Worm (Caenorhabditis elegans) whole organism, L4/young adult: ENCODE measurements around the gene ZK1128.1.

Experiments used
- W03F9.2 ChIP-seq: fragments of 150-350 bp; optimal IDR thresholded peaks from 2 replicates; lab custom pipeline; 2014; ENCODE audit warnings: missing biosample characterization, missing genetic modification characterization
- dao-5 ChIP-seq: sonication (generic microtip); optimal IDR thresholded peaks from 2 replicates; lab custom pipeline; 2016; ENCODE audit warnings: missing genotype, missing genetic modification characterization, moderate library complexity, missing compliant biosample characterization
- him-1 ChIP-seq: sonication (generic microtip); optimal IDR thresholded peaks from 2 replicates; lab custom pipeline; 2016; ENCODE audit warnings: missing genotype, missing genetic modification reagents, missing genetic modification characterization, missing compliant biosample characterization

Gene ZK1128.1

DNA sequence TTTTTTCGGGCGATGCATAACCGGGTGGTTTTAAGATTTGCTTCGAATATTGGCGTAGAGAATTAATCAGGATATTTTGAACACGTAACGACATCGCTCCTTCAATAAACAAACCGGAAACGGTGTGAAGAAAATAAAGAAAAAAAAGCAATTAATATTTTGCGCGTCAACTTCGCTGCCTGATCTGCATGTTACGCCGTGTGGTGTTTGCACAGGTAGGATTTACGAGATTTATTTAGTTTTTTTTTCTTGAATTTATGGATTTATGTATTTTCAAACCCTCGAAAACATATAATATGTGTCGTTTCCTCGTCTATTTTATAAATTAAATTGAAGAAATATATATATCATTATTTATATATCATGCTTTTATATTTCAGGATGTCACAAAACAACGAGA, at the start of gene ZK1128.1, which contains the start of gene mett-10:
Gene ZK1128.1, minus strand, starts transcription at position 99 of the 400 bp plus-strand sequence.
Gene mett-10, plus strand, starts transcription at position 375 of the 400 bp plus-strand sequence.
- TF ChIP-seq dao-5 (tag; lab: Kevin White, UChicago) = no peak
- TF ChIP-seq W03F9.2 (tag; lab: Kevin White, UChicago) = no peak
- no peak for TF ChIP-seq him-1 (tag; lab: Kevin White, UChicago)

DNA sequence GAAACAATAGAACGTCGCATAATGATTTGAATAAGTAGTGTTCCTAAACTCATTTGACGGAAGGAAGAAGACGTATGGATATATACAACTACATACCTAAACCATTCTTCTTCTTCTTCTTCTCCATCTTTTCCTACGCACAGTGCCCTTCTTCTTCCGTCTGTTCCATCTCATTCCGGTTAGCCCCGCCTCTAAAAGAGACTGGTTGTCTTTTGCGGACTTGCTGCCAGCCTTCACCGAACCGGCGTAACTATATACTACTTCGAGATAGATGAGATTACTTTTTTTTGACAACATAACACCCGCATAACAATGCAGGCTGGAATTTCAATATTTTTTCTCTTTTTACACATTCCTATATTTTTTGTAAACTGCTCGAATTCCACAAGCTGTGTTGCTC, 45.8 kb upstream of the ZK1128.1 start, which contains the start of the genes K08E5.5 and mua-3:
Gene K08E5.5, minus strand, starts transcription at position 101 of the 400 bp plus-strand sequence.
Gene mua-3, plus strand, starts transcription at position 313 of the 400 bp plus-strand sequence.
- no peak for TF ChIP-seq dao-5 (tag; lab: Kevin White, UChicago)
- no peak for TF ChIP-seq W03F9.2 (tag; lab: Kevin White, UChicago)
- no peak for TF ChIP-seq him-1 (tag; lab: Kevin White, UChicago)

DNA sequence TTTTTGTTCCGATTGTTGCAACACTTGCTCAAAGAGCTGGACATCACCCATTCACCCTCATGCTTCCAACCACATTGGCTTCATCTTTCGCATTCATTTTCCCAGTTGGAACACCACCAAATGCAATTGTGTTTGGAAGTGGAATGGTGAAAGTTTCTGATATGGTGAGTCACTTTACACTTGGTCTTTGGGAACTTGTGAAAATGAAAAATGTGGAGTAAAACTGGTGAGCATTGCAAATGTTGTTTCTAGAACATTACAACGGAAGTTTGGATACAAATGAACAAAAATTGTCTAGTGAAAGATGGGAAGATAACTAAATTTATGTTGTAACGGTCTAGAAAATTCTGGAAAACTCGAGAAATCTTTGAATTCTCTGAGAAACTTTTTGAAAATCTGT, 41.7 kb upstream of the ZK1128.1 start:
- no peak for TF ChIP-seq W03F9.2 (tag; lab: Kevin White, UChicago)
- TF ChIP-seq dao-5 (tag; lab: Kevin White, UChicago) = no peak
- TF ChIP-seq him-1 (tag; lab: Kevin White, UChicago) = no peak

DNA sequence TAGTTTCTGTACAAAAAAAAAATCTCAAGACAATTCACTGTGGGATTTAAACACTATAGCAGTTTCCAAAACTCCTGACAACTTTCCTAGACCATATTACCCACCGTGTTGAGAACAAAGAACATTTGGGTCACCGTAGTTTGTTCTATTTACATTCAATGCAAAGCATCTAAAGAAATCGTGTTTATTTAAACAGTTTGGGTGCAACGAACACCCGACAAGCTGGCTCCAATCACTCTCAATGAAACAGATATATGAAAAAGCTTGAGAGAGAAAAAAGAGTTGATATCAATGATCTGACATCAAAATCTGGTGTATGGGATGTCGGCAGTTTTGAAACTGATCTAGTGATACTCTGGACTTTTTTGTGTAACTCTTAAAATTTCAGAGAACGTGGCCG, 40.4 kb upstream of the ZK1128.1 start:
- TF ChIP-seq dao-5 (tag; lab: Kevin White, UChicago) (no peak), W03F9.2 (tag; lab: Kevin White, UChicago) (no peak), him-1 (tag; lab: Kevin White, UChicago) (no peak)

DNA sequence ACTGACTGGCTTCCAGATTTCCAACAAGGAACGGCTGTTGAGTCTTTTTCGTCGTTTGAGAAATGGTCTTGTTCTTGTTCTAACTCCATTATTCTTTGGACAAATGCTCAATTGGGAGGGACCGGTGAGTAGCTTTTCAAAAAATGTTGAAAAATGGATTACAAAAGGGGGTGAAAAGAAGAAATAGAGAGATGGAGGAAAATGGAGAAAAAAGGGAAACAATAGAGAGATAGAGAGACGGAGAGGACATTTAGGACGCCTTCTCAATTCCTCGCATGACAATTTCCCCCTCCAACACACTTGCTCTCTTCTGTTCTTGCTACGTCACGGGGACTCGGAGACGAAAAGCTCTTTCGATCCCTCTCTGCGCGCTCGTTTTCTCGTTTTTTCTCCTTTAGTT, 38.4 kb upstream of the ZK1128.1 start:
- TF ChIP-seq him-1 (tag; lab: Kevin White, UChicago) (peak; percentile 50), W03F9.2 (tag; lab: Kevin White, UChicago) (no peak)

DNA sequence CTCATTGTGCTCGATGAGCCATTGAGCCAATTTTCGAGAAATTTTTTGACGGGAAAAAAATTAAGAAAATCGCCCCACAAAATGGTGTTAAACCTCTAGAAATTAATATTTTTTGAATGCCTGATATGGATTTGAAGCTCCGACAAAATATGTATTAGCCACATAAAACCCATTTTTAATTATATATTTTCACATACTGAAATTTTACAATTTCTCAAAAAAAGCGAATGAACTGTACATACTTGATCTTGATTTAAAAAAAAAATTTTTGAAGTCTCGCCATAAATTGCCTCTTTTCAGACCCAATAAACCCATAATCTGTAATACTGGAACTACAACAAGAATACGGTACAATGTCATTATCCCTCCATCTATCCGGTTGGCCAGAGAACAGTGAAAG, 37.9 kb upstream of the ZK1128.1 start, which contains the start of gene nac-3:
Gene nac-3, plus strand, starts transcription at position 301 of the 400 bp plus-strand sequence.
- TF ChIP-seq W03F9.2 (tag; lab: Kevin White, UChicago) (no peak), dao-5 (tag; lab: Kevin White, UChicago) (no peak), him-1 (tag; lab: Kevin White, UChicago) (no peak)

DNA sequence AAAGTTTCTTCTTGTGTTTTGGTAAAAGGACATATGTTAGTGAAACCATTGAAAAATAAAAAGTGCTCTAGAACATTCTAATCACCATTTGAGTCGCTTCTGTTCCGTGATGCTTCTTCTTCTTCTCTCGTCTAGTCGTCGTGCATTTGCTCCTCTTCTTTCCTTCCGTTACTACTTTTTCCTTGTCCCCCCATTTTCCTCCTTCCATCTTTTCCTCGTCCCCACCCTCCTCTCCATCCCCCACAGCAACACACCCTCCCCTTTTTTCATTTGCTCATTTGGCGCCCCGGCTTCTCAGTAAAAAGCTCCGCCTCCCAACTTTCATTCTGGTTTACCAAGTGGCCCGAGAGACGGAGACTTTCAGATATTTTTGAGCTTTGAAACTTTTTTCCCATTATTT, 37.2 kb upstream of the ZK1128.1 start:
- TF ChIP-seq dao-5 (tag; lab: Kevin White, UChicago) (no peak), him-1 (tag; lab: Kevin White, UChicago) (peak; percentile 70), W03F9.2 (tag; lab: Kevin White, UChicago) (no peak)

DNA sequence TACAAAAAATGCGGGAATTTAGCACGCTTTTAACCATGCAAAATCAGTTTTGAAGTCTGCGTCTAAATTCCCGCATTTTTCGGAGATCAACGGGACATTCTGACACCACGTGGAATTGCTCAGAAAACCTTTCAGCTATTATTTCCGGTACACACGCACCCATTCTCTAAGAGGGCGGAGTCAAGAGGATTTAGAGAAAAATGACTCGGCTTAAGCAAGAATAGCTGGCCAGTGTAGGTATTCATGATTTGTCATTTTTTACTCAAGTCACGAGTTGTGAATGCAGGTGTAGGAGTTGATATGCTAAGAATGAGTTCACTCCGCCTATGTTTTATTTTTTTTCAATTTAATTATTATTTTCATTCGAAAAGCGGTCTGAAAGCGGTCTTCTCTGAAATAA, 36.1 kb upstream of the ZK1128.1 start:
- no peak for TF ChIP-seq W03F9.2 (tag; lab: Kevin White, UChicago)
- TF ChIP-seq him-1 (tag; lab: Kevin White, UChicago) = peak; percentile 3

DNA sequence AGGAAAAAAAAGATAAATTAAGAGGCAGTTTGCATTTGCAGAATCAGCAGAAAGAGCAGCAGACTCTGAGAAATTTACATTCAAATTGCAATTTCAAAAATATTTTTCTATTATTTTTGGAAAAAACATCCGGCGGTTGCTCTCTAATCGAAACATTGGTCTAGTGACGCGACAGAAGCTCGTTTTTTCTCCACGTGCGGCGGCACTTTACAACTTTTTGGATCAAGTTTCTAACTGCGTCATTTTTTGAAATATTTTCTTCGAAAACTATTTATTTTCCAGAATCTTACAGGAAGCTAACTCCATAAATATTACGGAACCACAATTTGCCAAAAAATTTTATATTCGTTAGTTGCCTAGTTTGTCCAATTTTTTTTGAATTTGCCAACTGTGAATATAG, 35.4 kb upstream of the ZK1128.1 start:
- TF ChIP-seq W03F9.2 (tag; lab: Kevin White, UChicago) (no peak), dao-5 (tag; lab: Kevin White, UChicago) (no peak), him-1 (tag; lab: Kevin White, UChicago) (no peak)

DNA sequence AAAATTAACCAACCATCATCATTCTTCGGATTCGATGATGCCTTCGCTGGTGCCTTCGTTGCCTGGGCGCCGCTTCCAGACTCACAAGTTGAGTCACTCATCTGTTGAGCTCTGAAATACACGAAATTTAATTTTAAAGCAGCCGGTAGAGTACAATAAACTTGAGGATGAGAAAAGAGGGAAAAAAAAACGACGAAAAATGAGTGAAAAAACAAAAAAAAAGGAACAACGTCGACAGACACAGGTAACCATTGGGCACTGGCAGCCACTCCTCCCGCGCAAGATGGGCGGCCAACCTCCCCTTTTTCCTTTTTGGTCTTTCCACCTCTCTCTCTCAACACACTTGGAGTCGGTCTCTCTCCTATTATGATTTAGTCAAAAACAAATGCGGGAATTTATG, 32.1 kb upstream of the ZK1128.1 start, which contains the start of gene K08E5.1:
Gene K08E5.1, minus strand, starts transcription at position 101 of the 400 bp plus-strand sequence.
- no peak for TF ChIP-seq W03F9.2 (tag; lab: Kevin White, UChicago)
- no peak for TF ChIP-seq him-1 (tag; lab: Kevin White, UChicago)
- TF ChIP-seq dao-5 (tag; lab: Kevin White, UChicago) = no peak

DNA sequence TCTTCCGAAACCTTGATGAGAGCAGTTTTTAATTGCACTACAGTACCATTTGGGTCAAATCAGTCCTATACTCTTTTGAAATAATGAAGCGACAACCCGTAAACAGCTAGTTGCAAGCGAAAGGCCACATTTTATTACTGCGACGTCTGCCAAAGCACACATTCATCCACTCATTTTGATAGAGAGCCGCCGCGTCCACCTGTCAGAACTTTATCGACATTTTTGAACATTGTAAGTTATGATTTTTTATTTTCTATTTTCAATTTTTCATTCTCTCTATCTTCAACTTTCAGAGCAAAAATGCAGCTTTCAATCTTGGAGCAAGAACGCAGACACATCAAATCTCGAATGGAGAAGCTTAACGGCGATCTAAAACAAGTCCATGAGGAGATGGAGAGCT, 26.2 kb upstream of the ZK1128.1 start, which contains the start of gene K08E5.6:
Gene K08E5.6, plus strand, starts transcription at position 301 of the 400 bp plus-strand sequence.
- TF ChIP-seq dao-5 (tag; lab: Kevin White, UChicago) = no peak
- no peak for TF ChIP-seq W03F9.2 (tag; lab: Kevin White, UChicago)
- TF ChIP-seq him-1 (tag; lab: Kevin White, UChicago) = no peak

DNA sequence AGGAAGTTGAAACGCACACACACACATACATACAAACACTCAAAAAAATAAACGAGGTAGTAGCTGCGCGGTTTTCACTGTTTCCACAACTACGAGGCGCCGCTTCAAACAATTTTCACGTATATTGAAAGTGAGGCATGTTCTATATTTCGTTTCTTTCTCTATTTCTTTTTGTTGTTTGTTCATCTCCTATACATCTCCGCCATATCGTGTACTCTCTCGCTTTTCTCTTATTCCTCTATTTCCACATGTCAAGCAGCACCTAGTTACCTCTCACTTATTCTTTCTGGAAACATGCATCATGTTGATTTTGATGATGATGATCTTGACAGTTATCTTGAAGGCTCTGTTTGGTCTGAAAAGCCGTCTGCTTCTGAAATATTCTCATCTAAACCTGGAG, 22.2 kb upstream of the ZK1128.1 start, which contains the start of gene ZK1128.7:
Gene ZK1128.7, plus strand, starts transcription at position 229 of the 400 bp plus-strand sequence.
- TF ChIP-seq W03F9.2 (tag; lab: Kevin White, UChicago) = no peak
- no peak for TF ChIP-seq dao-5 (tag; lab: Kevin White, UChicago)
- TF ChIP-seq him-1 (tag; lab: Kevin White, UChicago) = no peak

DNA sequence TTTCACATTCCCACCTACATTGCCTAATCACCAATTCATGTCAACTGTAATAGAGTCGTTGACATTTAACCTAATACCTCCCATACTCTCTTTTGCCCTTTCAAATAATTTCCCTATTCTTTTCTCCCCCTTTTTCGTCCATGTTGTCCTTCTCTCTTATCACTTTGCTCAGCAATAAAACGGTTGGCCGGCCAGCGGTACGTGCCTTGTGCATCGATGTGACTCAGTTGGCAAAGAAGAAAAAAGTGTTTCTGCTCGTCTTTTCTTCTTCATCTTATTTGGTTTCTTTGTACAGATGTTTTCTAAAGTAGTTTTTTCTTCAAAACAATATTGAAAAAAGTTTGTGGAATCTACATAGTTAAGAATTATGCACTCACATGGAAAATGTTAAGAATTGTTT, 20.0 kb upstream of the ZK1128.1 start:
- TF ChIP-seq dao-5 (tag; lab: Kevin White, UChicago) (no peak), him-1 (tag; lab: Kevin White, UChicago) (no peak), W03F9.2 (tag; lab: Kevin White, UChicago) (no peak)
